Worm (Caenorhabditis elegans) whole organism, young adult: ENCODE measurements around the gene srg-21.

ENCODE experiments used
- pha-4 ChIP-seq: fragments of 150-350 bp; sonication (generic microtip); optimal IDR thresholded peaks from 2 replicates; lab custom pipeline; 2014; ENCODE audit warnings: missing biosample characterization, missing genetic modification reagents, missing genetic modification characterization
- ztf-26 ChIP-seq: sonication (generic microtip); optimal IDR thresholded peaks from 2 replicates; lab custom pipeline; 2017; ENCODE audit warnings: missing genetic modification characterization, missing compliant biosample characterization

DNA sequence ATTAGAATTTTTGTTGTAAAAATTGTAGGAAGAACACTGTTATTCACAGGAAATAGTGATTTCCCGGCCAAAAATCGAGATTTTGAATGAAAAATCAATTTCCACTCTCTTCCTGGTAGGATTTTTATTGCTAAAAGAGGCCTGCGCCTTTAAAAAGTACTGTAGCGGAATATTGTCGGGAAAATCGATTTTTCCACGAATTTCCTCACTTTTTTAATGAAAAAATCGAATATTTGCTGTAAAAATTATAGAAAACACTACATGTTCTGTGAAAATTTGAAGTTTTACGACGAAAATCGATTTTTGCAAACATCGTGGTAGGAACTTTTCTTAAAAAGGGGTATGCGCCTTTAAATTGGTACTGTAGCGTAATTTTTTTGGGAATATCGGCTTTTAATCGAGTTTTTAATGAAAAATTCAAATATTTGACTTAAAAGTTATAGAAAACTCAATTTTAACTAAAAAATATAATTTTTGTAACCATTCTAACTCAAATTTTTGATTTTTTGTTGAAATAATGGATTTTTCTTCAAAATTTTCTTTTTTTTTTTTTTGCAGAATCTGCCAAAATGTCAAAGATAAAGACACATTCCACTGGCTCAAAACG is 34.8 kb downstream of the srg-21 start, which contains the start of gene lin-8:
- TF ChIP-seq ztf-26 (tag; lab: Kevin White, UChicago) (no peak), pha-4 (tag; lab: Kevin White, UChicago) (no peak)
